In the genomic region with DNA sequence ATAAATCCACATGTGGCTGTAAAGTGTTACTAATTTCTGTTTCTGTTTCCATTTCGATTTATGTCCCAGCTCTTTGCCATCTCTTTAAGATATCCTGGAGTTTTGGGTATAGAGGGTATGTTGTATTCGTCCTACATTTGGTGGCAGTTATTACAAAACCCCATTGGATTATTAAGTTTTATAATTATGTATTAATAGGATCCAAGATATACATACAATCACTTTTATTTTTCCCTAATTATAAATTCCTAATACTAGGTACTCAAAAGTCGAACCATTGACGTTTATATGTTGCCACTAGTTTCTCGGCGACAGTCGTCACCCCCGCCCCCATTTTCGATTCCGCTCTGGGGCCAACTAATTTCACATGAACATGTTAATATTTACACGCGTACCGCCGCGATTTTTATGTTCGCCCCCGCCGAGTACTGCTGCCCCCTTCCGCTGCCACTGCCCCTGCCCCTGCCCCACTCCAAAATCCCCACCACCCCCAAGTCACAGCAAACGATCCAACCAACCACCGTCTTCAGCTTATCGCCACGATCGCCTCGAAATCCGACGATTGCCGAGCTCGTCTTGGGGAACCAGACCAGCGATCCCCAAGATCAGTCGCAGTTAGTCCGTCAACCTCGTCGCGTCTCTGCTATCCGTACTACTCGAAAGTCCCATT, we compare ENCODE assay signal across 1 fruit fly cellular context.
TF ChIP-seq lines count a peak whose summit lies in the region.

TSS of gene Sox100B (plus strand) at position 601 of the 670 bp plus-strand sequence.

TF ChIP-seq in whole organism, embryonic, 481 proteins besides CTCF, POLR2A, EP300 and RAD21 (continued from another document):
- TF ChIP-seq stc (GFP tag; IDR thresholded peaks at IDR 0.05; lab: Robert Waterston, UW) = 0 out of 2 replicates have a peak, but pooled peaks have one; percentile 54
- peak; percentile 41 for TF ChIP-seq esg (GFP tag; conservative IDR thresholded peaks at IDR 0.05; lab: Robert Waterston, UW)
- peak; percentile 17 for TF ChIP-seq CG18619 (GFP tag; optimal IDR thresholded peaks at IDR 0.05; lab: Kevin White, UChicago)
- TF ChIP-seq CG10147 (GFP tag; optimal IDR thresholded peaks at IDR 0.05; lab: Kevin White, UChicago) = no peak
- TF ChIP-seq hb (GFP tag; IDR thresholded peaks at IDR 0.05; lab: Robert Waterston, UW; ENCODE audit: partially characterized antibody) = no peak
- peak; percentile 36 for TF ChIP-seq bab2 (GFP tag; optimal IDR thresholded peaks at IDR 0.05; lab: Kevin White, UChicago)
- peak; percentile 63 for TF ChIP-seq CG10209 (GFP tag; optimal IDR thresholded peaks at IDR 0.05; lab: Kevin White, UChicago)
- no peak for TF ChIP-seq CG17612 (GFP tag; IDR thresholded peaks at IDR 0.05; lab: Robert Waterston, UW)
- peak; percentile 84 for TF ChIP-seq CG14710 (tag; optimal IDR thresholded peaks at IDR 0.05; lab: Kevin White, UChicago)
- TF ChIP-seq E2f1 (GFP tag; IDR thresholded peaks at IDR 0.05; lab: Robert Waterston, UW) = peak; percentile 76
- no peak; the same call in 1 of the 2 replicates for TF ChIP-seq CG7372 (GFP tag; IDR thresholded peaks at IDR 0.05; lab: Robert Waterston, UW)
- peak; percentile 17 for TF ChIP-seq kni (GFP tag; optimal IDR thresholded peaks at IDR 0.05; lab: Kevin White, UChicago)
- TF ChIP-seq Hmx (GFP tag; optimal IDR thresholded peaks at IDR 0.05; lab: Kevin White, UChicago) = no peak
- TF ChIP-seq Scr (GFP tag; IDR thresholded peaks at IDR 0.05; lab: Robert Waterston, UW; ENCODE audit: partially characterized antibody) = no peak
- TF ChIP-seq grau (tag; optimal IDR thresholded peaks at IDR 0.05; lab: Kevin White, UChicago) = peak; percentile 73
- peak; percentile 25 for TF ChIP-seq CG6813 (GFP tag; optimal IDR thresholded peaks at IDR 0.05; lab: Kevin White, UChicago)
- TF ChIP-seq psq (GFP tag; optimal IDR thresholded peaks at IDR 0.05; lab: Kevin White, UChicago) = no peak
- TF ChIP-seq Bdp1 (GFP tag; optimal IDR thresholded peaks at IDR 0.05; lab: Kevin White, UChicago) = no peak
- TF ChIP-seq eyg (GFP tag; optimal IDR thresholded peaks at IDR 0.05; lab: Kevin White, UChicago) = no peak
- no peak for TF ChIP-seq cg (GFP tag; optimal IDR thresholded peaks at IDR 0.05; lab: Kevin White, UChicago)
- no peak for TF ChIP-seq Atf3 (GFP tag; optimal IDR thresholded peaks at IDR 0.05; lab: Kevin White, UChicago)
- TF ChIP-seq Gug (GFP tag; IDR thresholded peaks at IDR 0.05; lab: Robert Waterston, UW) = peak; percentile 22; the same call in 1 of the 4 replicates
- TF ChIP-seq otp (GFP tag; IDR thresholded peaks at IDR 0.05; lab: Robert Waterston, UW) = peak; percentile 20; the same call in 1 of the 3 replicates
- peak; percentile 43 for TF ChIP-seq Abd-B (GFP tag; optimal IDR thresholded peaks at IDR 0.05; lab: Kevin White, UChicago)
- TF ChIP-seq Hr78 (GFP tag; optimal IDR thresholded peaks at IDR 0.05; lab: Kevin White, UChicago) = peak in 1 of 2 experiments; percentile 28
- no peak for TF ChIP-seq Dbx (GFP tag; IDR thresholded peaks at IDR 0.05; lab: Robert Waterston, UW)
- TF ChIP-seq CG10366 (GFP tag; IDR thresholded peaks at IDR 0.05; lab: Robert Waterston, UW) = peak; percentile 48
- no peak for TF ChIP-seq hkb (optimal IDR thresholded peaks at IDR 0.05; lab: Kevin White, UChicago)
- peak; percentile 56; the same call in 1 of the 2 replicates for TF ChIP-seq hkb (GFP tag; IDR thresholded peaks at IDR 0.05; lab: Robert Waterston, UW)
- peak in 1 of 2 experiments; percentile 49 for TF ChIP-seq Hr51 (GFP tag; optimal IDR thresholded peaks at IDR 0.05; lab: Kevin White, UChicago)
- peak; percentile 70; the same call in 1 of the 2 replicates for TF ChIP-seq ranshi (GFP tag; IDR thresholded peaks at IDR 0.05; lab: Robert Waterston, UW)
- peak; percentile 39 for TF ChIP-seq CG10654 (GFP tag; optimal IDR thresholded peaks at IDR 0.05; lab: Kevin White, UChicago)
- peak; percentile 89 for TF ChIP-seq CG4404 (GFP tag; IDR thresholded peaks at IDR 0.05; lab: Robert Waterston, UW)
- no peak for TF ChIP-seq Sry-β (GFP tag; optimal IDR thresholded peaks at IDR 0.05; lab: Kevin White, UChicago)
- TF ChIP-seq peb (GFP tag; IDR thresholded peaks at IDR 0.05; lab: Robert Waterston, UW) = 0 out of 2 replicates have a peak, but pooled peaks have one; percentile 43
- peak; percentile 10 for TF ChIP-seq Mad (GFP tag; optimal IDR thresholded peaks at IDR 0.05; lab: Kevin White, UChicago)
- no peak for TF ChIP-seq sc (optimal IDR thresholded peaks at IDR 0.05; lab: Kevin White, UChicago)
- peak; percentile 54 for TF ChIP-seq sc (GFP tag; optimal IDR thresholded peaks at IDR 0.05; lab: Kevin White, UChicago)
- no peak for TF ChIP-seq CG18011 (GFP tag; optimal IDR thresholded peaks at IDR 0.05; lab: Kevin White, UChicago)
- peak; percentile 35 for TF ChIP-seq ewg (GFP tag; optimal IDR thresholded peaks at IDR 0.05; lab: Kevin White, UChicago)
- peak; percentile 64 for TF ChIP-seq CG4424 (GFP tag; optimal IDR thresholded peaks at IDR 0.05; lab: Kevin White, UChicago)
- TF ChIP-seq Dp (GFP tag; optimal IDR thresholded peaks at IDR 0.05; lab: Kevin White, UChicago) = no peak
- TF ChIP-seq Drgx (GFP tag; IDR thresholded peaks at IDR 0.05; lab: Robert Waterston, UW) = no peak
- TF ChIP-seq vnd (GFP tag; IDR thresholded peaks at IDR 0.05; lab: Robert Waterston, UW; ENCODE audit: partially characterized antibody) = no peak
- TF ChIP-seq jumu (GFP tag; optimal IDR thresholded peaks at IDR 0.05; lab: Kevin White, UChicago) = peak; percentile 3
- no peak for TF ChIP-seq Lim3 (GFP tag; IDR thresholded peaks at IDR 0.05; lab: Robert Waterston, UW)
- TF ChIP-seq CG12744 (GFP tag; optimal IDR thresholded peaks at IDR 0.05; lab: Kevin White, UChicago) = no peak
- peak; percentile 5 for TF ChIP-seq cwo (GFP tag; optimal IDR thresholded peaks at IDR 0.05; lab: Kevin White, UChicago)
- no peak for TF ChIP-seq repo (GFP tag; optimal IDR thresholded peaks at IDR 0.05; lab: Kevin White, UChicago)
- TF ChIP-seq CG11504 (tag; optimal IDR thresholded peaks at IDR 0.05; lab: Kevin White, UChicago) = peak; percentile 73
- no peak for TF ChIP-seq CG12071 (GFP tag; optimal IDR thresholded peaks at IDR 0.05; lab: Kevin White, UChicago)
- no peak for TF ChIP-seq CG7963 (GFP tag; IDR thresholded peaks at IDR 0.05; lab: Robert Waterston, UW; ENCODE audit: partially characterized antibody)
- no peak for TF ChIP-seq Dip2 (GFP tag; IDR thresholded peaks at IDR 0.05; lab: Robert Waterston, UW)
- TF ChIP-seq ab (GFP tag; optimal IDR thresholded peaks at IDR 0.05; lab: Kevin White, UChicago) = no peak
- TF ChIP-seq CG13296 (GFP tag; optimal IDR thresholded peaks at IDR 0.05; lab: Kevin White, UChicago) = no peak
- TF ChIP-seq CG2889 (GFP tag; IDR thresholded peaks at IDR 0.05; lab: Robert Waterston, UW) = no peak
- TF ChIP-seq lola (GFP tag; optimal IDR thresholded peaks at IDR 0.05; lab: Kevin White, UChicago) = peak in 1 of 3 experiments; percentile 87
- peak; percentile 60; the same call in 1 of the 3 replicates for TF ChIP-seq CG11695 (GFP tag; IDR thresholded peaks at IDR 0.05; lab: Robert Waterston, UW)
- TF ChIP-seq Spps (tag; optimal IDR thresholded peaks at IDR 0.05; lab: Kevin White, UChicago) = peak; percentile 71
- TF ChIP-seq CG10321 (GFP tag; IDR thresholded peaks at IDR 0.05; lab: Robert Waterston, UW) = no peak
- no peak for TF ChIP-seq CG12299 (tag; optimal IDR thresholded peaks at IDR 0.05; lab: Kevin White, UChicago)
- TF ChIP-seq fd3F (GFP tag; optimal IDR thresholded peaks at IDR 0.05; lab: Kevin White, UChicago) = no peak
- TF ChIP-seq CG6854 (GFP tag; optimal IDR thresholded peaks at IDR 0.05; lab: Kevin White, UChicago) = no peak
- TF ChIP-seq gsb-n (tag; optimal IDR thresholded peaks at IDR 0.05; lab: Kevin White, UChicago) = peak; percentile 81
- TF ChIP-seq tap (tag; optimal IDR thresholded peaks at IDR 0.05; lab: Kevin White, UChicago) = peak; percentile 56
- peak; percentile 49 for TF ChIP-seq CG7556 (GFP tag; optimal IDR thresholded peaks at IDR 0.05; lab: Kevin White, UChicago)
- no peak for TF ChIP-seq br (optimal IDR thresholded peaks at IDR 0.05; lab: Kevin White, UChicago)
- no peak for TF ChIP-seq CG13894 (tag; optimal IDR thresholded peaks at IDR 0.05; lab: Kevin White, UChicago)
- TF ChIP-seq Nf-YC (tag; optimal IDR thresholded peaks at IDR 0.05; lab: Kevin White, UChicago) = peak; percentile 83
- peak; percentile 90 for TF ChIP-seq CG9727 (GFP tag; optimal IDR thresholded peaks at IDR 0.05; lab: Kevin White, UChicago)
- TF ChIP-seq HLH3B (GFP tag; IDR thresholded peaks at IDR 0.05; lab: Robert Waterston, UW) = peak; percentile 63
- TF ChIP-seq ato (GFP tag; IDR thresholded peaks at IDR 0.05; lab: Robert Waterston, UW; ENCODE audit: partially characterized antibody) = no peak
- TF ChIP-seq Poxn (GFP tag; IDR thresholded peaks at IDR 0.05; lab: Robert Waterston, UW) = no peak
- peak; percentile 65 for TF ChIP-seq az2 (GFP tag; optimal IDR thresholded peaks at IDR 0.05; lab: Kevin White, UChicago)
- TF ChIP-seq NfI (GFP tag; optimal IDR thresholded peaks at IDR 0.05; lab: Kevin White, UChicago) = peak; percentile 10
- no peak for TF ChIP-seq vfl (GFP tag; optimal IDR thresholded peaks at IDR 0.05; lab: Kevin White, UChicago)
- no peak for TF ChIP-seq CG34376 (GFP tag; optimal IDR thresholded peaks at IDR 0.05; lab: Kevin White, UChicago)
- TF ChIP-seq Hsf (GFP tag; optimal IDR thresholded peaks at IDR 0.05; lab: Kevin White, UChicago) = peak; percentile 64
- no peak for TF ChIP-seq yki (optimal IDR thresholded peaks at IDR 0.05; lab: Kevin White, UChicago)
- no peak for TF ChIP-seq fu2 (GFP tag; optimal IDR thresholded peaks at IDR 0.05; lab: Kevin White, UChicago)
- TF ChIP-seq CG3847 (GFP tag; IDR thresholded peaks at IDR 0.05; lab: Robert Waterston, UW) = 0 out of 2 replicates have a peak, but pooled peaks have one; percentile 32
- TF ChIP-seq sisA (GFP tag; IDR thresholded peaks at IDR 0.05; lab: Robert Waterston, UW) = peak; percentile 66
- peak; percentile 73 for TF ChIP-seq dysf (GFP tag; IDR thresholded peaks at IDR 0.05; lab: Robert Waterston, UW)
- TF ChIP-seq CG1233 (GFP tag; optimal IDR thresholded peaks at IDR 0.05; lab: Kevin White, UChicago) = peak; percentile 27
- TF ChIP-seq CG34422 (GFP tag; IDR thresholded peaks at IDR 0.05; lab: Robert Waterston, UW) = peak; percentile 78; the same call in 2 of the 3 replicates
- TF ChIP-seq Side (GFP tag; optimal IDR thresholded peaks at IDR 0.05; lab: Kevin White, UChicago) = no peak
- peak; percentile 52 for TF ChIP-seq stwl (tag; optimal IDR thresholded peaks at IDR 0.05; lab: Kevin White, UChicago)
- no peak; the same call in 1 of the 2 replicates for TF ChIP-seq Nf-YA (GFP tag; IDR thresholded peaks at IDR 0.05; lab: Robert Waterston, UW)
- TF ChIP-seq Ravus (GFP tag; IDR thresholded peaks at IDR 0.05; lab: Robert Waterston, UW) = no peak
- no peak for TF ChIP-seq tup (GFP tag; optimal IDR thresholded peaks at IDR 0.05; lab: Kevin White, UChicago)
- TF ChIP-seq al (GFP tag; IDR thresholded peaks at IDR 0.05; lab: Robert Waterston, UW) = no peak
- TF ChIP-seq nerfin-2 (GFP tag; IDR thresholded peaks at IDR 0.05; lab: Robert Waterston, UW; ENCODE audit: partially characterized antibody) = no peak
- peak; percentile 24 for TF ChIP-seq CG10543 (GFP tag; optimal IDR thresholded peaks at IDR 0.05; lab: Kevin White, UChicago)
- TF ChIP-seq ssp (GFP tag; IDR thresholded peaks at IDR 0.05; lab: Robert Waterston, UW) = peak; percentile 53
- TF ChIP-seq Doc2 (GFP tag; IDR thresholded peaks at IDR 0.05; lab: Robert Waterston, UW) = no peak
- TF ChIP-seq zen2 (GFP tag; IDR thresholded peaks at IDR 0.05; lab: Robert Waterston, UW; ENCODE audit: partially characterized antibody) = no peak
- no peak for TF ChIP-seq CG3995 (GFP tag; optimal IDR thresholded peaks at IDR 0.05; lab: Kevin White, UChicago)
- 0 out of 2 replicates have a peak, but pooled peaks have one; percentile 34 for TF ChIP-seq chm (GFP tag; IDR thresholded peaks at IDR 0.05; lab: Robert Waterston, UW)
- peak; percentile 40 for TF ChIP-seq CG17568 (GFP tag; optimal IDR thresholded peaks at IDR 0.05; lab: Kevin White, UChicago)
